Worm (Caenorhabditis elegans): ENCODE measurements around the gene elli-1.

elli-1 gene

ce11 chrIV:8752492-8752891, 2.1 kb downstream of the elli-1 start (continued):
- TF ChIP-seq ztf-18 (tag; optimal IDR thresholded peaks at IDR 0.05) (peak; percentile 11), Y95B8A.8 (GFP tag; IDR thresholded peaks at IDR 0.05) (0 out of 2 replicates have a peak, but pooled peaks have one; percentile 8), lin-54 (GFP tag; optimal IDR thresholded peaks at IDR 0.05) (peak; percentile 44), F39B2.1 (GFP tag; IDR thresholded peaks at IDR 0.05) (no peak), ZK185.1 (tag; optimal IDR thresholded peaks at IDR 0.05; ENCODE audit: poor library complexity, severe bottlenecking) (no peak)

DNA sequence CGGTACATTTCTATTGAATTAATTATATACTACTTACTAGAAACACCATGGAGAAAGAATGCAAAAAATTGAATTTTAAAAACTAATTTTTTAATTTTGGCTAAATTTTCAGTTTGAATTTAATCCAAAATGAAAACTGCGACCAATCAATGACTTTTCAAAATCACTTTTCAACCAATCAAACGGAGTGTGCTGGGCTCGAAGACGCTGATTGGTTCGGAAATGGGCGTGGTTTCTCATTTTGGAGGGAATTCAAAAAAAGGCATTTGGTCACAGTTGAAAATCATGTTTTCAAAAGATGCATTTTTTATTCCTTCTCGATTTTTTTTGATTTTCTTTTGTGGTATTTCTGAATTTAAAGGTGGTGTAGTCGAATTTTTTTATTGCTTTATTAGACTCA, 5.7 kb downstream of the elli-1 start:
- TF ChIP-seq nfyb-1 (GFP tag; IDR thresholded peaks at IDR 0.05), result 0 out of 2 replicates have a peak, but pooled peaks have one; percentile 36
- no peak for TF ChIP-seq mes-4 (tag; optimal IDR thresholded peaks at IDR 0.05)
- no peak for TF ChIP-seq hmg-1.2 (GFP tag; IDR thresholded peaks at IDR 0.05)
- TF ChIP-seq mcd-1 (GFP tag; IDR thresholded peaks at IDR 0.05), result no peak
- TF ChIP-seq lin-54 (GFP tag; optimal IDR thresholded peaks at IDR 0.05), result no peak
- no peak for TF ChIP-seq ekl-4 (GFP tag; IDR thresholded peaks at IDR 0.05)

DNA sequence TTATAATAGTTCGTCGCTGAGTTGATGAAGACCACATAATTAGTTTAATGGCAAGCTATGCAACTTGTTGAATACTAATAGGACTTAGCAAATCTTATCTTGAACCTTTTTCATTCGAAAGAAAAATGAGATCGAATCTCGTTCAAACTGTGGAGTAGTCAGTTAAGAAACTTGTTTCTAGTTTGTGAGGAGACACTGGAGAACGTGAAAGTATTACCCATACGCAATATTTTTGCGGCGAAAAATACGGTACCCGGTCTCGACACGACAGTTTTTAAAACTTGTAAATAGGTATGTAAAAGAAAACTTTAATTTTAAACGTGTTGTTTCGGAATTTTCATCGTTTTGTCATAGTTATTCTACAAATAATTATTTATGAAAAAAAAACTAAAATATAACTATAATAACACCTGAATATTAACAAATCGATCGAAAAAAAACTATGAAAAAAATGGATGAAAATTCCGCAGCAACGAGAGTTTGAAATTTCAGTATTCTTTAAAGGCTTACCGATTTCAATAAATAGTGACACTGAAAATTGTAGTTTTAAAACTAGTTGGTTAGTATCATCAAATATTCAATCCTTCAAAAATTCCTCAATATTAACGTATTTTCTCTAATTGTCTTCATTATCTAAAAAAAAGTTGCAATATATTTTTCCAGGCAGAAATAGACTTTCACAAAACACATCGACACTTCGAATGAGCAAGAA, 8.9 kb downstream of the elli-1 start, which contains the start of the genes F20C5.7 and parg-1:
Gene F20C5.7, minus strand, starts transcription at position 101 of the 712 bp plus-strand sequence.
Gene parg-1, plus strand, starts transcription at position 662 of the 712 bp plus-strand sequence.
- TF ChIP-seq chd-7 (tag; optimal IDR thresholded peaks at IDR 0.05) (no peak), ceh-100 (GFP tag; IDR thresholded peaks at IDR 0.05) (no peak), snpc-1.1 (tag; optimal IDR thresholded peaks at IDR 0.05; ENCODE audit: insufficient read depth) (no peak), Y53G8AR.9 (GFP tag; conservative IDR thresholded peaks at IDR 0.05) (0 out of 2 replicates have a peak, but pooled peaks have one; percentile 14)

- TF ChIP-seq pbrm-1 (GFP tag; IDR thresholded peaks at IDR 0.05) (0 out of 2 replicates have a peak, but pooled peaks have one; percentile 64), egl-44 (GFP tag; IDR thresholded peaks at IDR 0.05) (no peak), sptf-2 (GFP tag; optimal IDR thresholded peaks at IDR 0.05) (no peak), him-1 (tag; optimal IDR thresholded peaks at IDR 0.05) (no peak), ztf-6 (GFP tag; IDR thresholded peaks at IDR 0.05) (no peak), F57A8.1 (GFP tag; optimal IDR thresholded peaks at IDR 0.05) (no peak), zfh-2 (GFP tag; conservative IDR thresholded peaks at IDR 0.05) (no peak), B0035.1 (tag; optimal IDR thresholded peaks at IDR 0.05) (no peak), athp-1 (tag; optimal IDR thresholded peaks at IDR 0.05) (no peak), egrh-3 (GFP tag; IDR thresholded peaks at IDR 0.05) (no peak), Y67H2A.10 (GFP tag; conservative IDR thresholded peaks at IDR 0.05) (no peak), snpc-1.1 (tag; optimal IDR thresholded peaks at IDR 0.05; ENCODE audit: insufficient read depth) (no peak), hmg-1.2 (GFP tag; IDR thresholded peaks at IDR 0.05) (peak; percentile 52), let-526 (GFP tag; IDR thresholded peaks at IDR 0.05) (no peak), Y95B8A.8 (GFP tag; IDR thresholded peaks at IDR 0.05) (no peak), Y53G8AR.9 (GFP tag; conservative IDR thresholded peaks at IDR 0.05) (peak; percentile 81), F55B11.4 (tag; optimal IDR thresholded peaks at IDR 0.05; ENCODE audit: borderline replicate concordance, insufficient read depth) (no peak), C06A6.2 (GFP tag; conservative IDR thresholded peaks at IDR 0.05) (no peak), madf-6 (GFP tag; IDR thresholded peaks at IDR 0.05) (peak; percentile 69), sdz-38 (tag; optimal IDR thresholded peaks at IDR 0.05) (no peak), unc-62 (GFP tag; optimal IDR thresholded peaks at IDR 0.05) (peak; percentile 24), B0019.2 (GFP tag; conservative IDR thresholded peaks at IDR 0.05) (no peak), mel-28 (tag; optimal IDR thresholded peaks at IDR 0.05; ENCODE audit: borderline replicate concordance) (no peak), ccch-3 (GFP tag; optimal IDR thresholded peaks at IDR 0.05) (no peak), F57C9.4 (tag; optimal IDR thresholded peaks at IDR 0.05) (no peak), ceh-79 (tag; optimal IDR thresholded peaks at IDR 0.05) (no peak), somi-1 (GFP tag; optimal IDR thresholded peaks at IDR 0.05) (no peak), ztf-18 (tag; optimal IDR thresholded peaks at IDR 0.05) (peak; percentile 96), F22D6.2 (tag; optimal IDR thresholded peaks at IDR 0.05) (no peak), attf-3 (GFP tag; conservative IDR thresholded peaks at IDR 0.05) (0 out of 2 replicates have a peak, but pooled peaks have one; percentile 41), madf-8 (GFP tag; conservative IDR thresholded peaks at IDR 0.05) (peak; percentile 36)
Observed at ce11 chrIV:8743654-8744332, 10.8 kb downstream of the elli-1 start, which contains the start of gene F21D5.7. F21D5.7 (minus strand) TSS chrIV:8743704.

All from whole organism, young adult.